Worm (Caenorhabditis elegans): ENCODE measurements around the gene srx-86.

Gene srx-86

DNA sequence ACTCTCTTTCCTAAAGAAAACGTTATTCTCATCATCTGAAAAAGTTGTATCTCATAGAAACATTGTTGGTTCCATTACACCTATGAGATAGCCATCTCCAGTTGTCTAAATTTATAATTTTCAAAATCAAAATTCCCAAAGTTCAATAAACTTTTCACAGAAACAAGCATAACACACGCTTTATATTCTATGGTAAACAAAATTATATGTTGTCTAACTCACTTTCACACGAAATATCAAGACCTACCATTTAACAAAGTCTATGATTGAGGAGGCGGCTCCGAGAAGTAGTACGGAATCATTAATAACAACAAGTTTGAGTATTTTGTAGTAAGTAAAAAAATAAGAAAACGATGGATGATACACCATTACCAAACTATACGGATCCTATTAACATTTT is 36.1 kb downstream of the srx-86 start, which contains the start of gene srx-84:
Gene srx-84 (plus strand): TSS at position 301 of the 400 bp plus-strand sequence.
- no peak for TF ChIP-seq scrt-1 (GFP tag; IDR thresholded peaks at IDR 0.05)
- TF ChIP-seq hnd-1 (tag; optimal IDR thresholded peaks at IDR 0.05) = no peak
- no peak for TF ChIP-seq ceh-36 (tag; optimal IDR thresholded peaks at IDR 0.05)
- TF ChIP-seq tra-4 (tag; optimal IDR thresholded peaks at IDR 0.05) = no peak
- no peak for TF ChIP-seq pes-1 (GFP tag; IDR thresholded peaks at IDR 0.05)
- TF ChIP-seq hmbx-1 (tag; optimal IDR thresholded peaks at IDR 0.05) = no peak
- no peak for TF ChIP-seq F13C5.2 (tag; optimal IDR thresholded peaks at IDR 0.05)
- no peak for TF ChIP-seq tbx-11 (GFP tag; IDR thresholded peaks at IDR 0.05)
- TF ChIP-seq B0310.2 (tag; optimal IDR thresholded peaks at IDR 0.05) = no peak
- no peak for TF ChIP-seq flt-1 (GFP tag; IDR thresholded peaks at IDR 0.05)
- TF ChIP-seq ama-1 (optimal IDR thresholded peaks at IDR 0.05) = no peak
- no peak for TF ChIP-seq tbx-37 (GFP tag; conservative IDR thresholded peaks at IDR 0.05)
- TF ChIP-seq sea-1 (GFP tag; conservative IDR thresholded peaks at IDR 0.05) = no peak
- no peak for TF ChIP-seq aly-1 (tag; optimal IDR thresholded peaks at IDR 0.05)
- no peak for TF ChIP-seq ets-7 (tag; optimal IDR thresholded peaks at IDR 0.05)
- no peak for TF ChIP-seq ceh-13 (GFP tag; optimal IDR thresholded peaks at IDR 0.05)
- no peak for TF ChIP-seq hmg-4 (GFP tag; optimal IDR thresholded peaks at IDR 0.05)

DNA sequence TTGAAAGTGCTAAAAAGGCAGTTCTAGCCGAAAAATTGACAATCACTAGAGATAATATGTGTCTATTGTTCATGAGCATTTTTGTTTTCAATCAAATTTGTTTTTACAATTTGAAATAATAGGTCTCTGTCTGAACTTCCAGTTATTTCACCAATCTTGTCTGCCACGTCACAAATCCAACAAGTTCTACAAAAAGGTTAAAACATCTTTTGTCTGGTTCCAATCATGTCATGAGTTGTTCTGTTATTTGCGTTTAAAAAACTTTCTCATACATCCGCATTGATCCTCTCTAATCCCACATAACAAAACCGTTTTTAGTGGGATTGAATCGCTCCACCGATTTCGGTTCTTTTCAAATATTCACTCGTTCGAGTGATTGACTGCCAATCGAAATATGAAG is 38.1 kb downstream of the srx-86 start, which contains the start of gene F35B12.9:
Gene F35B12.9 (plus strand): TSS at position 372 of the 400 bp plus-strand sequence.
- TF ChIP-seq hmbx-1 (tag; optimal IDR thresholded peaks at IDR 0.05) (no peak), hmg-4 (GFP tag; optimal IDR thresholded peaks at IDR 0.05) (no peak), aly-1 (tag; optimal IDR thresholded peaks at IDR 0.05) (no peak), ceh-36 (tag; optimal IDR thresholded peaks at IDR 0.05) (no peak), ama-1 (optimal IDR thresholded peaks at IDR 0.05) (no peak), tbx-11 (GFP tag; IDR thresholded peaks at IDR 0.05) (no peak), tbx-37 (GFP tag; conservative IDR thresholded peaks at IDR 0.05) (no peak), hnd-1 (tag; optimal IDR thresholded peaks at IDR 0.05) (no peak), pes-1 (GFP tag; IDR thresholded peaks at IDR 0.05) (no peak), F13C5.2 (tag; optimal IDR thresholded peaks at IDR 0.05) (no peak), tra-4 (tag; optimal IDR thresholded peaks at IDR 0.05) (no peak), ceh-13 (GFP tag; optimal IDR thresholded peaks at IDR 0.05) (no peak), flt-1 (GFP tag; IDR thresholded peaks at IDR 0.05) (no peak), B0310.2 (tag; optimal IDR thresholded peaks at IDR 0.05) (no peak), ets-7 (tag; optimal IDR thresholded peaks at IDR 0.05) (no peak), sea-1 (GFP tag; conservative IDR thresholded peaks at IDR 0.05) (no peak), scrt-1 (GFP tag; IDR thresholded peaks at IDR 0.05) (no peak)

DNA sequence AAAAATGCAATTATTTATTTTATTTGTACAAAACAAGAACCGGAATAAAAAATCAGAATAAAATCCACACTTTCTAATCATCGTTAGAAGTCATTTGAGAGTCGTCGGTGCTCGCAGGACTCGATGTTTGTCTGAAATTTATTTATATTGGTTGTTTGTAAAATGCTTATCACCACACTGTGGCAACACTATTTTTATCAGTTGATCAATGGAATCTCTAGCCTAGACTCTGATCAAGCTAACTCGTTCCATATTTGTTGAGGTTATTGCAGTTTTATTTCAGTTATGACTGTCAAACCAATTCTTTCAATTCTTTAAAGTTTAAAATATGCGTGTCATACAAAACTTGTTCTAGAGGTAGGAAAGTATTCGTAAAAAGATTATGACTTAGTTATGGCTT is 41.7 kb downstream of the srx-86 start, which contains the start of gene dhs-20:
Gene dhs-20 (minus strand): TSS at position 80 of the 400 bp plus-strand sequence.
- no peak for TF ChIP-seq ceh-36 (tag; optimal IDR thresholded peaks at IDR 0.05)
- TF ChIP-seq tbx-37 (GFP tag; conservative IDR thresholded peaks at IDR 0.05) = no peak
- TF ChIP-seq hnd-1 (tag; optimal IDR thresholded peaks at IDR 0.05) = no peak
- TF ChIP-seq tbx-11 (GFP tag; IDR thresholded peaks at IDR 0.05) = no peak
- no peak for TF ChIP-seq ama-1 (optimal IDR thresholded peaks at IDR 0.05)
- TF ChIP-seq hmg-4 (GFP tag; optimal IDR thresholded peaks at IDR 0.05) = no peak
- TF ChIP-seq ets-7 (tag; optimal IDR thresholded peaks at IDR 0.05) = no peak
- TF ChIP-seq hmbx-1 (tag; optimal IDR thresholded peaks at IDR 0.05) = no peak

DNA sequence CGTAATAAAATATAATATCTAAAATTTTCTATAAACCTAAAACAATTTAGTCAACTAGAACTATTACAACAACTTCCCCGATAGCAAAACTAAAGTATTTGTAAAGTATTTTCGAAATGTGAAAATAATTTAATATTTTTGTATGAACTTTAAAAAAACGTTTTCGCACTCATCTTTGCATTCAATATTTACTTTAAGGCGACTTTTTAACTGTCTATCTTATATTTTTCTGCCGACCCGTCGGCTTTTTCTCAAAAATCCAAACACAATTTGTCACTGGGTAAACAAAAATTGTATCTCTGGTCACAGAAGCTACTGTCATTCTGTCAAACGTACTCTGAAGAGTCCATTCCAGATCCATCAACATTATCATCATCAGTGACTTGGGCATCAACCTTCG is 42.5 kb downstream of the srx-86 start:
- TF ChIP-seq ceh-13 (GFP tag; optimal IDR thresholded peaks at IDR 0.05) (no peak), scrt-1 (GFP tag; IDR thresholded peaks at IDR 0.05) (no peak), tra-4 (tag; optimal IDR thresholded peaks at IDR 0.05) (no peak), sea-1 (GFP tag; conservative IDR thresholded peaks at IDR 0.05) (no peak), F13C5.2 (tag; optimal IDR thresholded peaks at IDR 0.05) (no peak), flt-1 (GFP tag; IDR thresholded peaks at IDR 0.05) (no peak), tbx-11 (GFP tag; IDR thresholded peaks at IDR 0.05) (no peak), ceh-36 (tag; optimal IDR thresholded peaks at IDR 0.05) (no peak), hnd-1 (tag; optimal IDR thresholded peaks at IDR 0.05) (no peak), hmbx-1 (tag; optimal IDR thresholded peaks at IDR 0.05) (no peak), B0310.2 (tag; optimal IDR thresholded peaks at IDR 0.05) (no peak), pes-1 (GFP tag; IDR thresholded peaks at IDR 0.05) (no peak), tbx-37 (GFP tag; conservative IDR thresholded peaks at IDR 0.05) (no peak), aly-1 (tag; optimal IDR thresholded peaks at IDR 0.05) (no peak), ets-7 (tag; optimal IDR thresholded peaks at IDR 0.05) (no peak), hmg-4 (GFP tag; optimal IDR thresholded peaks at IDR 0.05) (no peak), ama-1 (optimal IDR thresholded peaks at IDR 0.05) (no peak)

DNA sequence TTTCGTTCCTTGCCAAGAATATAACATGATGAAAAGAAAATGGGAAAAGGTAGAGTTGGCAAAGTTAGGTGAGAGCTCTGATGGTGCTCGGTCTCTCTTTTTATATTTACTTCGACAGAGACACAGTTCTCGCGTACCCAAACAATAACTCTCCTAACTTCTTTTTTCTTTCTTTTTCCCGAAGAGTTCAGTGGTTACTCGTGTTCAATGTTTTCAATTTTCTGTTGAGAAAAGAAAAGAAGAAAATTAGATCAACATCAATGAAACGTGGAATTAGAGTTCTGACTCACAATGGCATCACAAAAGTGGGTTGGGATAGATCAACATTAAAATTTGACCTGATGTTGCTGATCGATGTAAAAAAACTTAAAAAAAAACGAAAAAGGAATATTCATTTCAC is 43.7 kb downstream of the srx-86 start, which contains the start of gene idpp-16:
Gene idpp-16 (minus strand): TSS at position 101 of the 400 bp plus-strand sequence.
- TF ChIP-seq ceh-36 (tag; optimal IDR thresholded peaks at IDR 0.05) = no peak

DNA sequence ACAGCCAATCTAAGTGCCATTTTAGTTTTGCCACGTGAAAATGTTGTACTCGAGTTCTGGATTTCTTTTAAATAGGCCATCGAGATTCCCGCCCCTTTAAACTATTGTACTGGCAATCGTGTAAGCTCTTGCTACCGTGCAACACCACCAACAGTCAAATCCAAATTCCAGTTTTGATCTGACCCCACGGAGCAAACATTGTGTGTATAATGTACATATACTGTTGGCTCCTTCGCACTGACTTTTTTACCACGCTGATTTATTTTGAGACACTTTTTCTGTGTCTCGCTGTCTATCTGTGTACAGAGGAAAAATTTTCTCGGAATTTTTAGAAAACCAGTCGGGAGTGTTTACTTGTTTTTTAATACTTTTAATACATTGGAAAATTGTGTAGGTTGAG is 47.3 kb downstream of the srx-86 start, which contains the start of gene piit-1:
Gene piit-1 (minus strand): TSS at position 101 of the 400 bp plus-strand sequence.
- TF ChIP-seq aly-1 (tag; optimal IDR thresholded peaks at IDR 0.05) (no peak), F13C5.2 (tag; optimal IDR thresholded peaks at IDR 0.05) (no peak), hmbx-1 (tag; optimal IDR thresholded peaks at IDR 0.05) (no peak), sea-1 (GFP tag; conservative IDR thresholded peaks at IDR 0.05) (no peak), hmg-4 (GFP tag; optimal IDR thresholded peaks at IDR 0.05) (no peak), tbx-37 (GFP tag; conservative IDR thresholded peaks at IDR 0.05) (no peak), B0310.2 (tag; optimal IDR thresholded peaks at IDR 0.05) (no peak), tbx-11 (GFP tag; IDR thresholded peaks at IDR 0.05) (no peak), ceh-13 (GFP tag; optimal IDR thresholded peaks at IDR 0.05) (no peak), ceh-36 (tag; optimal IDR thresholded peaks at IDR 0.05) (no peak), ets-7 (tag; optimal IDR thresholded peaks at IDR 0.05) (no peak), flt-1 (GFP tag; IDR thresholded peaks at IDR 0.05) (no peak), scrt-1 (GFP tag; IDR thresholded peaks at IDR 0.05) (no peak), pes-1 (GFP tag; IDR thresholded peaks at IDR 0.05) (no peak), hnd-1 (tag; optimal IDR thresholded peaks at IDR 0.05) (no peak), ama-1 (optimal IDR thresholded peaks at IDR 0.05) (no peak), tra-4 (tag; optimal IDR thresholded peaks at IDR 0.05) (no peak)

DNA sequence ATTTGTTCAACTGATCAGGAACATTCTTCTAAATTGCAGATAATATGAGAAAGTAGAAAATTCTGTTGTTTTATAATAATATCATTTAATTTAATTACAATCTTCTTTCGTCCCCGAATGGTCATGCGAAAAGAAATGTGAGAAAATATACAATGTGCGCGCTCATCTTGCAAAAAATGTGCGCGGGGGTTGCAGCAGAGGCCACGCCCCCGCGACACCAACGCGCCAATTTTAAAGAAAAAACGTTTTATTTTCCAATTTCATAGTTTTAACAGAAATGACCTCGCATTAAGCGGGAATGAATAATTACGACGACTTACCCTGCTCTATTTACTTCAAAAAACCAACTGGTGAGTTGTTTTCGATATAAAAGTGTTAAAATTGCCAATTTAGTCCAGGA is 47.7 kb downstream of the srx-86 start, which contains the start of gene sas-5:
Gene sas-5 (plus strand): TSS at position 257 of the 400 bp plus-strand sequence.
- TF ChIP-seq pes-1 (GFP tag; IDR thresholded peaks at IDR 0.05) (peak; percentile 88), B0310.2 (tag; optimal IDR thresholded peaks at IDR 0.05) (peak; percentile 64), tbx-37 (GFP tag; conservative IDR thresholded peaks at IDR 0.05) (peak; percentile 82), hmg-4 (GFP tag; optimal IDR thresholded peaks at IDR 0.05) (peak; percentile 81), tra-4 (tag; optimal IDR thresholded peaks at IDR 0.05) (peak; percentile 59), F13C5.2 (tag; optimal IDR thresholded peaks at IDR 0.05) (peak; percentile 92), sea-1 (GFP tag; conservative IDR thresholded peaks at IDR 0.05) (peak; percentile 83), flt-1 (GFP tag; IDR thresholded peaks at IDR 0.05) (no peak; the same call in 1 of the 2 replicates), scrt-1 (GFP tag; IDR thresholded peaks at IDR 0.05) (no peak; the same call in 1 of the 2 replicates), tbx-11 (GFP tag; IDR thresholded peaks at IDR 0.05) (peak; percentile 73), ets-7 (tag; optimal IDR thresholded peaks at IDR 0.05) (peak; percentile 38), ceh-36 (tag; optimal IDR thresholded peaks at IDR 0.05) (peak; percentile 51), ama-1 (optimal IDR thresholded peaks at IDR 0.05) (no peak), hmbx-1 (tag; optimal IDR thresholded peaks at IDR 0.05) (peak; percentile 8), aly-1 (tag; optimal IDR thresholded peaks at IDR 0.05) (peak; percentile 54), hnd-1 (tag; optimal IDR thresholded peaks at IDR 0.05) (peak; percentile 65), ceh-13 (GFP tag; optimal IDR thresholded peaks at IDR 0.05) (peak; percentile 57)
